Fruit fly (Drosophila melanogaster): ENCODE measurements around the gene dgt2.

DNA sequence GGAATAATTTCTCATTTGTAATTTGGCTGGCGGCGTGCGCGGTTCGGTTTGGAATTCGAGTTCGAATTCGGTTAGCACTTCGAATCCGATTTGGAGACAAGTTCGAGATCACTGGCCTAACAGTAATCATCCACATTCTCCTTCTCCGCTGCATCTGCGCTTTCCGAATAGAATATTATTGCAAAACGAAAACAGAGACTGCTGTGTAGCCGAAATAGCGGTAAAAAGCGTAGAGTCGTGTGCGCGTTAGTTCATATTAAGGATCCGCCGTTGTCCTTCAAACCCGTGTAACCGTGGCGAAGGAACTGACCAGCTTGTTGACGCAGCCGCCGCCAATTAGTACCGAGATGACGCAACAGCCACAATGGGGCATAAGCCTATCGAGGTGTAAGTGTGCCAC, 37.7 kb downstream of the dgt2 start, which contains the start of gene dmGlut:
- TF ChIP-seq CG1620 (GFP tag; optimal IDR thresholded peaks at IDR 0.05): no peak
- no peak for TF ChIP-seq Clk (GFP tag; optimal IDR thresholded peaks at IDR 0.05)
- TF ChIP-seq CG11617 (GFP tag; optimal IDR thresholded peaks at IDR 0.05): no peak
- TF ChIP-seq tj (GFP tag; optimal IDR thresholded peaks at IDR 0.05): no peak
- no peak for TF ChIP-seq Crg-1 (GFP tag; optimal IDR thresholded peaks at IDR 0.05)
- no peak for TF ChIP-seq CG7101 (tag; optimal IDR thresholded peaks at IDR 0.05)
- no peak for TF ChIP-seq Hr96 (GFP tag; optimal IDR thresholded peaks at IDR 0.05)

Data from whole organism, adult.